Fruit fly (Drosophila melanogaster): ENCODE data around the gene CG32576.

CG32576 gene

DNA sequence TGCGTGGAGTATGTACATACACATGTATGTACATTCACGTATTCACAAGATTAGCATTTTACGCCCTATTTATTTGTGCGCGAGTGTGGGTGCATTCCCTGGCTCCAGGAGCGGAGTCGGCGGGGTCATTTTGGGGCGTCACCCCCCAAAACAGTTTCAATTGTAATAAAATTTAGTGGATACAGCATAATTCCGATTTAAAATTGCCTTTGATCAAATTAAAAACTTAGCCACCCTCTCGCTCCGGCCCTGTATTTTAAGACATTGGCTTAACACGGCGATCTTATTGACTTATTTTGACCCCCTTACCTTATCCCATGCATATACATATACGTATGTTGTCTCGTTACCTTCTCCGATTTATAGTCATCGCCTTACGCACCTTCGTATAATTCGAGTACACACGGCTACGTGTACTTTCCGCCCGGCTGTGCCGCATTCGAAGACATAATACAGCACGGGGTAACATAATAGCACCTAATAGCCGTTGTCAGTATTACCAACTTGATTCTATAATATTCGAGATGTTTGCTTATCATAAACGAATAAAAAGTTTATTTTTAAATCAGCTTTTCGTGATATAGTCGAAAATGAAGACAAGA is 8.9 kb downstream of the CG32576 start (continued):
- peak; percentile 55 for TF ChIP-seq maf-S (GFP tag; optimal IDR thresholded peaks at IDR 0.05)
- TF ChIP-seq H15 (GFP tag; IDR thresholded peaks at IDR 0.05) = peak; percentile 91
- TF ChIP-seq CG9437 (GFP tag; optimal IDR thresholded peaks at IDR 0.05) = peak; percentile 51
- TF ChIP-seq gcm (GFP tag; optimal IDR thresholded peaks at IDR 0.05) = peak; percentile 42
- TF ChIP-seq klu (GFP tag; IDR thresholded peaks at IDR 0.05) = peak; percentile 76
- peak; percentile 85 for TF ChIP-seq CG17612 (GFP tag; IDR thresholded peaks at IDR 0.05)
- TF ChIP-seq Hr51 (GFP tag; optimal IDR thresholded peaks at IDR 0.05) = peak; percentile 14 to 68
- TF ChIP-seq row (GFP tag; IDR thresholded peaks at IDR 0.05) = peak; percentile 92
- TF ChIP-seq CG34422 (GFP tag; IDR thresholded peaks at IDR 0.05) = peak; percentile 95
- TF ChIP-seq cato (GFP tag; optimal IDR thresholded peaks at IDR 0.05; ENCODE audit: borderline replicate concordance) = peak; percentile 14
- TF ChIP-seq bcd (GFP tag; optimal IDR thresholded peaks at IDR 0.05) = peak; percentile 80
- no peak for TF ChIP-seq CG7271 (tag; optimal IDR thresholded peaks at IDR 0.05)
- peak; percentile 81 for TF ChIP-seq ATbp (GFP tag; optimal IDR thresholded peaks at IDR 0.05)
- TF ChIP-seq CG9215 (GFP tag; IDR thresholded peaks at IDR 0.05) = peak; percentile 89
- peak; percentile 85 for TF ChIP-seq fd96Cb (tag; optimal IDR thresholded peaks at IDR 0.05)
- peak; percentile 74 for TF ChIP-seq NfI (GFP tag; optimal IDR thresholded peaks at IDR 0.05)
- no peak for TF ChIP-seq Neu2 (GFP tag; optimal IDR thresholded peaks at IDR 0.05; ENCODE audit: borderline replicate concordance)
- peak; percentile 60 for TF ChIP-seq wdn (GFP tag; IDR thresholded peaks at IDR 0.05)
- peak; percentile 85 for TF ChIP-seq Hr3 (GFP tag; optimal IDR thresholded peaks at IDR 0.05)
- TF ChIP-seq Chrac-16 (GFP tag; optimal IDR thresholded peaks at IDR 0.05) = peak; percentile 74
- TF ChIP-seq bbx (GFP tag; IDR thresholded peaks at IDR 0.05; ENCODE audit: partially characterized antibody) = peak; percentile 18; the same call in 1 of the 2 replicates
- peak; percentile 87 for TF ChIP-seq seq (GFP tag; IDR thresholded peaks at IDR 0.05)
- TF ChIP-seq Nf-YC (tag; optimal IDR thresholded peaks at IDR 0.05) = peak; percentile 25
- no peak for TF ChIP-seq YL-1 (GFP tag; optimal IDR thresholded peaks at IDR 0.05)
- peak; percentile 59 for TF ChIP-seq CG8388 (GFP tag; optimal IDR thresholded peaks at IDR 0.05)
- TF ChIP-seq MTF-1 (GFP tag; optimal IDR thresholded peaks at IDR 0.05; ENCODE audit: borderline replicate concordance) = peak; percentile 12
- no peak for TF ChIP-seq CG10431 (GFP tag; optimal IDR thresholded peaks at IDR 0.05)
- TF ChIP-seq vfl (GFP tag; optimal IDR thresholded peaks at IDR 0.05) = peak; percentile 56
- TF ChIP-seq CG13624 (GFP tag; optimal IDR thresholded peaks at IDR 0.05) = peak; percentile 82
- peak; percentile 90 for TF ChIP-seq Taf1 (GFP tag; IDR thresholded peaks at IDR 0.05)
- peak; percentile 70 for TF ChIP-seq jing (GFP tag; optimal IDR thresholded peaks at IDR 0.05)
- peak; percentile 86 for TF ChIP-seq CG4730 (GFP tag; IDR thresholded peaks at IDR 0.05)
- peak; percentile 24 for TF ChIP-seq CG12236 (GFP tag; optimal IDR thresholded peaks at IDR 0.05)
- TF ChIP-seq CG11398 (GFP tag; optimal IDR thresholded peaks at IDR 0.05) = peak; percentile 41
- peak; percentile 96 for TF ChIP-seq mam (GFP tag; optimal IDR thresholded peaks at IDR 0.05)
- peak; percentile 89 for TF ChIP-seq H2.0 (GFP tag; IDR thresholded peaks at IDR 0.05)
- peak; percentile 79; the same call in 2 of the 3 replicates for TF ChIP-seq CG11695 (GFP tag; IDR thresholded peaks at IDR 0.05)
- peak; percentile 85 for TF ChIP-seq onecut (GFP tag; IDR thresholded peaks at IDR 0.05)
- TF ChIP-seq CG4617 (GFP tag; optimal IDR thresholded peaks at IDR 0.05; ENCODE audit: borderline replicate concordance) = peak; percentile 47
- TF ChIP-seq CG3726 (GFP tag; IDR thresholded peaks at IDR 0.05) = peak; percentile 86; the same call in 1 of the 3 replicates
- peak; percentile 48 for TF ChIP-seq wek (GFP tag; optimal IDR thresholded peaks at IDR 0.05)
- no peak for TF ChIP-seq usp (GFP tag; optimal IDR thresholded peaks at IDR 0.05)
- peak; percentile 74 for TF ChIP-seq Poxn (GFP tag; IDR thresholded peaks at IDR 0.05)
- peak; percentile 68 for TF ChIP-seq CG12219 (GFP tag; optimal IDR thresholded peaks at IDR 0.05)
- peak; percentile 31 for TF ChIP-seq emc (GFP tag; optimal IDR thresholded peaks at IDR 0.05)
- peak; percentile 93 for TF ChIP-seq ci (GFP tag; IDR thresholded peaks at IDR 0.05)
- TF ChIP-seq trem (tag; optimal IDR thresholded peaks at IDR 0.05) = peak; percentile 23
- peak; percentile 62 for TF ChIP-seq CG10147 (GFP tag; optimal IDR thresholded peaks at IDR 0.05)
- TF ChIP-seq gcm2 (GFP tag; optimal IDR thresholded peaks at IDR 0.05) = peak; percentile 56
- TF ChIP-seq CG18599 (GFP tag; optimal IDR thresholded peaks at IDR 0.05) = peak; percentile 73
